Worm (Caenorhabditis elegans) whole organism, L4 larva: Measurements from ENCODE around the gene C15F1.2.
A peak's percentile ranks its signal among the peaks of the same experiment; 100 is the strongest.
"Not testable (repeated sequence)": the region's sequence is repeated elsewhere in the genome, so short reads cannot be mapped to it uniquely, and the experiment has no call there.

Experiments
- D1046.2 ChIP-seq: fragments of 200-800 bp; sonication (Bioruptor generic); IDR thresholded peaks from 2 replicates; pipeline ENCODE4 v1.3.6; 2022; ENCODE audit warnings: missing genetic modification characterization, missing compliant biosample characterization
- F44E2.7 ChIP-seq: fragments of 200-800 bp; sonication (Bioruptor generic); IDR thresholded peaks from 2 replicates; pipeline ENCODE4 v2.1.2; 2022; ENCODE audit warnings: missing genetic modification characterization, missing compliant biosample characterization
- R02D3.7 ChIP-seq: fragments of 150-350 bp; sonication (generic microtip); optimal IDR thresholded peaks from 3 replicates; lab custom pipeline; 2014; ENCODE audit warnings: missing biosample characterization, missing genetic modification characterization
- T20F7.1 ChIP-seq: fragments of 200-800 bp; sonication (Bioruptor generic); optimal IDR thresholded peaks from 2 replicates; lab custom pipeline; 2018; ENCODE audit warnings: mild to moderate bottlenecking, missing genetic modification characterization, missing compliant biosample characterization
- T26A8.4 ChIP-seq: fragments of 200-800 bp; sonication (Bioruptor generic); IDR thresholded peaks from 2 replicates; pipeline ENCODE4 v1.3.6; 2022; ENCODE audit warnings: missing genetic modification characterization, missing compliant biosample characterization
- Y105C5A.15 ChIP-seq: fragments of 200-800 bp; sonication (Bioruptor generic); IDR thresholded peaks from 2 replicates; pipeline ENCODE4 v1.3.6; 2022; ENCODE audit warnings: missing genetic modification characterization, missing compliant biosample characterization
- aha-1 ChIP-seq: fragments of 150-350 bp; peaks from one replicate; lab custom pipeline; 2014; ENCODE audit warnings: missing biosample characterization, missing genetic modification characterization
- aly-2 ChIP-seq: sonication (generic microtip); optimal IDR thresholded peaks from 2 replicates; lab custom pipeline; 2018; ENCODE audit warnings: missing biosample characterization, missing genetic modification characterization
- ceh-28 ChIP-seq: fragments of 150-350 bp; optimal IDR thresholded peaks from 2 replicates; lab custom pipeline; 2014; ENCODE audit warnings: missing biosample characterization, missing genetic modification reagents, missing genetic modification characterization
- ceh-44 ChIP-seq: fragments of 200-800 bp; sonication (Bioruptor generic); IDR thresholded peaks from 2 replicates; pipeline ENCODE4 v1.3.6; 2022; ENCODE audit warnings: missing genetic modification reagents, missing genetic modification characterization, missing compliant biosample characterization
- ces-1 ChIP-seq: fragments of 150-350 bp; sonication (generic microtip); optimal IDR thresholded peaks from 4 replicates; lab custom pipeline; 2014; ENCODE audit warnings: missing biosample characterization, missing genetic modification reagents, missing genetic modification characterization
- daf-16 ChIP-seq, 3 experiments: sonication (generic microtip); optimal IDR thresholded peaks; 2 replicates each; lab custom pipeline; 2016 to 2017; ENCODE audit warnings: missing genetic modification characterization in 3 of 3, missing genetic modification reagents in 3 of 3, mild to moderate bottlenecking in 2 of 3, missing compliant biosample characterization in 2 of 3, missing biosample characterization in 1 of 3, moderate library complexity in 1 of 3
- dmd-6 ChIP-seq: fragments of 200-800 bp; sonication (Bioruptor generic); IDR thresholded peaks from 2 replicates; pipeline ENCODE4 v1.3.6; 2022; ENCODE audit warnings: missing genetic modification reagents, missing genetic modification characterization, missing compliant biosample characterization
- dmd-9 ChIP-seq: fragments of 200-800 bp; sonication (Bioruptor generic); IDR thresholded peaks from 2 replicates; pipeline ENCODE4 v1.3.6; 2022; ENCODE audit warnings: missing genetic modification reagents, missing genetic modification characterization, missing compliant biosample characterization
- egl-43 ChIP-seq: fragments of 200-800 bp; sonication (Bioruptor generic); IDR thresholded peaks from 2 replicates; pipeline ENCODE4 v1.3.6; 2022; ENCODE audit warnings: missing genetic modification reagents, missing genetic modification characterization, missing compliant biosample characterization
- fkh-10 ChIP-seq: fragments of 150-350 bp; optimal IDR thresholded peaks from 2 replicates; lab custom pipeline; 2014; ENCODE audit warnings: missing biosample characterization, missing genetic modification reagents, missing genetic modification characterization
- gei-8 ChIP-seq: fragments of 200-800 bp; sonication (Bioruptor generic); optimal IDR thresholded peaks from 2 replicates; lab custom pipeline; 2018; ENCODE audit warnings: mild to moderate bottlenecking, missing genetic modification characterization, missing compliant biosample characterization
- hlh-11 ChIP-seq: fragments of 200-800 bp; sonication (Bioruptor generic); optimal IDR thresholded peaks from 2 replicates; lab custom pipeline; 2018; ENCODE audit warnings: mild to moderate bottlenecking, missing genetic modification characterization, missing compliant biosample characterization
- hmg-1.1 ChIP-seq: fragments of 200-800 bp; sonication (Bioruptor generic); IDR thresholded peaks from 2 replicates; pipeline ENCODE4 v1.3.6; 2022; ENCODE audit warnings: missing genetic modification reagents, missing genetic modification characterization, missing compliant biosample characterization
- lim-7 ChIP-seq: fragments of 200-800 bp; sonication (Bioruptor generic); IDR thresholded peaks from 2 replicates; pipeline ENCODE4 v1.3.6; 2022; ENCODE audit warnings: missing genetic modification characterization, missing compliant biosample characterization
- lin-1 ChIP-seq: fragments of 200-800 bp; sonication (Bioruptor generic); IDR thresholded peaks from 2 replicates; pipeline ENCODE4 v1.3.6; 2022; ENCODE audit warnings: missing genetic modification reagents, missing genetic modification characterization, missing compliant biosample characterization
- lin-13 ChIP-seq: fragments of 150-350 bp; optimal IDR thresholded peaks from 2 replicates; lab custom pipeline; 2014; ENCODE audit warnings: missing biosample characterization, missing genetic modification reagents, missing genetic modification characterization
- lin-15B ChIP-seq: fragments of 150-350 bp; sonication (generic microtip); optimal IDR thresholded peaks from 3 replicates; lab custom pipeline; 2014; ENCODE audit warnings: missing biosample characterization, missing genetic modification characterization
- lin-29 ChIP-seq: fragments of 200-800 bp; sonication (Bioruptor generic); IDR thresholded peaks from 2 replicates; pipeline ENCODE4 v1.3.6; 2022; ENCODE audit warnings: missing genetic modification reagents, missing genetic modification characterization, missing compliant biosample characterization
- madf-5 ChIP-seq, 2 experiments: fragments of 200-800 bp; sonication (Bioruptor generic); IDR thresholded peaks; 2 replicates each; pipeline ENCODE4 v1.3.6; 2022; ENCODE audit warnings: missing compliant biosample characterization in 2 of 2, missing genetic modification characterization in 2 of 2
- madf-9 ChIP-seq: fragments of 200-800 bp; sonication (Bioruptor generic); conservative IDR thresholded peaks from 2 replicates; pipeline ENCODE4 v1.3.6; 2022; ENCODE audit warnings: missing genetic modification reagents, missing genetic modification characterization, missing compliant biosample characterization
- mdl-1 ChIP-seq, 2 experiments: fragments of 150-350 bp in 1 of 2; sonication (generic microtip) in 1 of 2; optimal IDR thresholded peaks; 2 replicates each; lab custom pipeline; 2014 to 2017; ENCODE audit warnings: missing biosample characterization in 2 of 2, missing genetic modification characterization in 2 of 2
- mes-2 ChIP-seq: sonication (generic microtip); optimal IDR thresholded peaks from 2 replicates; lab custom pipeline; 2016; ENCODE audit warnings: missing genotype, mild to moderate bottlenecking, missing genetic modification characterization, missing compliant biosample characterization; ENCODE audit not compliant: poor library complexity, severe bottlenecking
- mxl-3 ChIP-seq: fragments of 200-800 bp; sonication (Bioruptor generic); optimal IDR thresholded peaks from 2 replicates; lab custom pipeline; 2018; ENCODE audit warnings: mild to moderate bottlenecking, missing genetic modification characterization, missing compliant biosample characterization
- nhr-111 ChIP-seq: fragments of 200-800 bp; sonication (Bioruptor generic); optimal IDR thresholded peaks from 2 replicates; lab custom pipeline; 2018; ENCODE audit warnings: mild to moderate bottlenecking, missing genetic modification characterization, missing compliant biosample characterization
- nhr-41 ChIP-seq: fragments of 200-800 bp; sonication (Bioruptor generic); IDR thresholded peaks from 2 replicates; pipeline ENCODE4 v1.3.6; 2022; ENCODE audit warnings: missing genetic modification reagents, missing genetic modification characterization, missing compliant biosample characterization
- nhr-48 ChIP-seq: sonication (generic microtip); optimal IDR thresholded peaks from 2 replicates; lab custom pipeline; 2016; ENCODE audit warnings: mild to moderate bottlenecking, missing genetic modification characterization, missing compliant biosample characterization
- pha-4 ChIP-seq, 2 experiments: fragments of 150-350 bp in 1 of 2; fragments of 200-800 bp in 1 of 2; sonication (Bioruptor generic) in 1 of 2; IDR thresholded peaks in 1 of 2; optimal IDR thresholded peaks in 1 of 2; 2 replicates each; pipeline versions ENCODE4 v1.3.6 to Lab custom; 2014 to 2022; ENCODE audit warnings: missing genetic modification characterization in 2 of 2, missing genetic modification reagents in 2 of 2, missing biosample characterization in 1 of 2, missing compliant biosample characterization in 1 of 2
- php-3 ChIP-seq: fragments of 200-800 bp; sonication (Bioruptor generic); IDR thresholded peaks from 2 replicates; pipeline ENCODE4 v1.3.6; 2022; ENCODE audit warnings: missing genetic modification reagents, missing genetic modification characterization, missing compliant biosample characterization
- rbr-2 ChIP-seq: sonication (generic microtip); optimal IDR thresholded peaks from 2 replicates; lab custom pipeline; 2016; ENCODE audit warnings: missing genotype, missing genetic modification characterization, missing compliant biosample characterization
- set-16 ChIP-seq: fragments of 200-800 bp; sonication (Bioruptor generic); IDR thresholded peaks from 2 replicates; pipeline ENCODE4 v1.3.6; 2022; ENCODE audit warnings: missing genetic modification reagents, missing genetic modification characterization, missing compliant biosample characterization
- snpc-1.2 ChIP-seq: fragments of 200-800 bp; sonication (Bioruptor generic); IDR thresholded peaks from 2 replicates; pipeline ENCODE4 v1.3.6; 2022; ENCODE audit warnings: missing genetic modification reagents, missing genetic modification characterization, missing compliant biosample characterization
- spr-1 ChIP-seq: sonication (generic microtip); optimal IDR thresholded peaks from 2 replicates; lab custom pipeline; 2016; ENCODE audit warnings: mild to moderate bottlenecking, missing genetic modification characterization, missing compliant biosample characterization
- spr-3 ChIP-seq: fragments of 200-800 bp; sonication (Bioruptor generic); optimal IDR thresholded peaks from 2 replicates; lab custom pipeline; 2018; ENCODE audit warnings: mild to moderate bottlenecking, missing genetic modification characterization, missing compliant biosample characterization
- tra-1 ChIP-seq: fragments of 200-800 bp; sonication (Bioruptor generic); IDR thresholded peaks from 2 replicates; pipeline ENCODE4 v1.3.6; 2022; ENCODE audit warnings: missing genetic modification reagents, missing genetic modification characterization, missing compliant biosample characterization
- unc-130 ChIP-seq: sonication (generic microtip); optimal IDR thresholded peaks from 2 replicates; lab custom pipeline; 2016; ENCODE audit warnings: missing genetic modification reagents, missing genetic modification characterization, missing compliant biosample characterization
- unc-39 ChIP-seq: sonication (generic microtip); optimal IDR thresholded peaks from 2 replicates; lab custom pipeline; 2017; ENCODE audit warnings: missing biosample characterization, missing genetic modification characterization
- unc-62 ChIP-seq, 3 experiments: fragments of 150-350 bp in 1 of 3; sonication (generic microtip); optimal IDR thresholded peaks in 2 of 3; peaks in 1 of 3; 1 replicate in 1 of 3; 2 replicates in 2 of 3; lab custom pipeline; 2014 to 2017; ENCODE audit warnings: missing biosample characterization in 3 of 3, missing genetic modification characterization in 3 of 3, missing genetic modification reagents in 3 of 3, missing genotype in 1 of 3
- vab-7 ChIP-seq: fragments of 200-800 bp; sonication (Bioruptor generic); IDR thresholded peaks from 2 replicates; pipeline ENCODE4 v1.3.6; 2022; ENCODE audit warnings: missing genetic modification reagents, missing genetic modification characterization, missing compliant biosample characterization
- ztf-7 ChIP-seq: fragments of 150-350 bp; optimal IDR thresholded peaks from 2 replicates; lab custom pipeline; 2014; ENCODE audit warnings: missing biosample characterization, missing genetic modification characterization

C15F1.2 gene

DNA sequence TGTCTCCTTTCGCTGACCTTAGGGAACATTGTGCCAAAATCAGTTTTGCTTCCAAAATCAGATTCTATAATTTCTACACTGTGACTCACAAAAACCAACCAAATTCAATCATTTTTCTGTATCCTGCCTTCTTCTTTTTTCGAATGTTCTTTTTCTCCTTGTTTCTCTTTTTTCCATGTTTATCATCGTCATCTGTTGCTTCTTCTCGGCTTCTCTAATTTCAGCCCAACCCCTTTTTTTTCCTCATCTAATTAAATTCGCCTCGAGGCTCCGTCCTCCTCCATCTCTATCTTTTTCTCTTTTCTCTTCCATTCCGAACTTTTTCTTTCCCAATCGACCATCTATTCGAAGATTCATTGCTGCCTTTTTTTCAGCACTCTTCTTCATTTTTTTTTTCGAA, 14.9 kb downstream of the C15F1.2 start, which contains the start of gene unc-104 (continued):
- TF ChIP-seq mdl-1 (tag; optimal IDR thresholded peaks at IDR 0.05; lab: Kevin White, UChicago): no peak
- TF ChIP-seq ceh-28: no peak
- TF ChIP-seq ztf-7: no peak
- no peak for TF ChIP-seq lin-15B (tag; lab: Kevin White, UChicago)
- TF ChIP-seq lin-13 (GFP tag; lab: Kevin White, UChicago): no peak
- TF ChIP-seq mes-2 (tag; lab: Kevin White, UChicago): no peak
- no peak for TF ChIP-seq R02D3.7 (tag; lab: Kevin White, UChicago)
- no peak for TF ChIP-seq T20F7.1 (GFP tag; lab: Kevin White, UChicago)
- peak in 1 of 2 experiments; percentile 63 for TF ChIP-seq unc-62 (GFP tag; optimal IDR thresholded peaks at IDR 0.05 in 1 of 2; lab: Kevin White, UChicago)
- no peak for TF ChIP-seq unc-62 (tag; optimal IDR thresholded peaks at IDR 0.05; lab: Kevin White, UChicago)
- TF ChIP-seq aly-2 (tag; lab: Kevin White, UChicago): no peak
- TF ChIP-seq fkh-10 (GFP tag; lab: Kevin White, UChicago): peak; percentile 34

- no peak for TF ChIP-seq unc-39 (tag; lab: Kevin White, UChicago)
- TF ChIP-seq ces-1 (GFP tag; lab: Kevin White, UChicago): peak; percentile 1
- no peak for TF ChIP-seq nhr-48
- no peak for TF ChIP-seq php-3
Measured at ce11 chrII:6995583-6995982, 15.8 kb downstream of the C15F1.2 start.

- peak; percentile 86 for TF ChIP-seq madf-9 (GFP tag; lab: Robert Waterston, UW)
- peak in 1 of 2 experiments; percentile 61 for TF ChIP-seq daf-16 (GFP tag; optimal IDR thresholded peaks at IDR 0.05; lab: Kevin White, UChicago)
- peak; percentile 24 for TF ChIP-seq daf-16 (tag; optimal IDR thresholded peaks at IDR 0.05; lab: Kevin White, UChicago)
- TF ChIP-seq lim-7 (GFP tag; lab: Robert Waterston, UW): peak; percentile 98
- TF ChIP-seq dmd-9 (GFP tag; lab: Robert Waterston, UW): peak; percentile 87
- peak; percentile 62 for TF ChIP-seq dmd-6 (GFP tag; lab: Robert Waterston, UW)
- TF ChIP-seq gei-8 (GFP tag; lab: Kevin White, UChicago): peak; percentile 9
- TF ChIP-seq nhr-41 (GFP tag; lab: Robert Waterston, UW): peak; percentile 88; the same call in 1 of the 2 replicates
- TF ChIP-seq pha-4 (GFP tag; IDR thresholded peaks at IDR 0.05; lab: Robert Waterston, UW): peak; percentile 91
- not testable (repeated sequence) for TF ChIP-seq pha-4 (tag; optimal IDR thresholded peaks at IDR 0.05; lab: Kevin White, UChicago)
- TF ChIP-seq spr-1 (tag; lab: Kevin White, UChicago): peak; percentile 25
- TF ChIP-seq tra-1 (GFP tag; lab: Robert Waterston, UW): peak; percentile 89
- peak; percentile 53; the same call in 1 of the 2 replicates for TF ChIP-seq set-16
- TF ChIP-seq rbr-2 (tag; lab: Kevin White, UChicago): peak; percentile 42
- TF ChIP-seq nhr-48: peak; percentile 10
- TF ChIP-seq snpc-1.2: peak; percentile 72; the same call in 1 of the 2 replicates
- peak; percentile 22 for TF ChIP-seq mxl-3 (GFP tag; lab: Kevin White, UChicago)
- TF ChIP-seq madf-5 (GFP tag; IDR thresholded peaks at IDR 0.05; lab: Robert Waterston, UW): peak; percentile 92 to 96; a peak in 3 of 4 replicates
- peak; percentile 49 for TF ChIP-seq mes-2 (tag; lab: Kevin White, UChicago)
- peak; percentile 97 for TF ChIP-seq egl-43 (GFP tag; lab: Robert Waterston, UW)
- 0 out of 2 replicates have a peak, but pooled peaks have one; percentile 45 for TF ChIP-seq lin-29 (GFP tag; lab: Robert Waterston, UW)
- peak; percentile 67 for TF ChIP-seq spr-3 (GFP tag; lab: Kevin White, UChicago)
- TF ChIP-seq vab-7 (GFP tag; lab: Robert Waterston, UW): peak; percentile 94
- peak; percentile 89 for TF ChIP-seq lin-1
- peak; percentile 29 for TF ChIP-seq aha-1 (tag; lab: Kevin White, UChicago)
- TF ChIP-seq hlh-11 (tag; lab: Kevin White, UChicago): peak; percentile 30
- TF ChIP-seq hmg-1.1 (GFP tag; lab: Robert Waterston, UW): peak; percentile 72
- peak; percentile 96 for TF ChIP-seq F44E2.7
- TF ChIP-seq ceh-44 (GFP tag; lab: Robert Waterston, UW): peak; percentile 95
- peak; percentile 74 for TF ChIP-seq T26A8.4
- TF ChIP-seq nhr-111 (GFP tag; lab: Kevin White, UChicago): peak; percentile 83
- peak; percentile 85; the same call in 1 of the 2 replicates for TF ChIP-seq D1046.2
- peak; percentile 38 for TF ChIP-seq unc-130 (GFP tag; lab: Kevin White, UChicago)
- TF ChIP-seq Y105C5A.15: peak; percentile 91
Measured at ce11 chrII:7001405-7001804, 21.7 kb downstream of the C15F1.2 start.
